Fruit fly (Drosophila melanogaster) S2 (cell line): Measurements from ENCODE around the gene CG31917.

Experiments
- CG8478 ChIP-seq: fragments of >200 bp; optimal IDR thresholded peaks from 2 replicates; lab custom pipeline; 2018
- CTCF ChIP-seq, 2 experiments: fragments of >200 bp; optimal IDR thresholded peaks; 2 replicates each; lab custom pipeline; 2018

DNA sequence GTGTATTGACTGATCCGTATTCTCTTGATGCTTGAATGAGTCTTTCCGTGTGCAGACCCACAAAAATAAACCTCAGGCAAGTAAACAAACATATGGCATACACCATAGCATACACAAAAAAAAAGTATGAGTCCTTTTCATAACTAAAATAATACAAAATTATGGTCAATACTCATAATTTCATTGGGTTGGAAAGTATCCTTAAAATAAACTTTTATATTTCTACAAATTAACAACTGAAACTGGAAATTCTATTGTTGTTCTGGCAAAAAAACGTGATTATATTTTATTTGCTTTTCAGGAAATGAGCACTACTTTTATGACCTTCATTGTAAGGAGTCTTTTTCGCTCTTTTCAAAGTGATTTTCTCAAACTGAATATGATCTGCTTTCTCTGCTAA, 31.4 kb upstream of the CG31917 start:
- no peak for TF ChIP-seq CG8478
- TF ChIP-seq CTCF (optimal IDR thresholded peaks at IDR 0.05; lab: Kevin White, UChicago): no peak
